Worm (Caenorhabditis elegans): ENCODE results near the gene K04A8.19.

ce11 chrV:6510622-6511021 is 43.6 kb downstream of the K04A8.19 start:
- no peak for TF ChIP-seq flt-1 (GFP tag; IDR thresholded peaks at IDR 0.05)
- TF ChIP-seq cog-1 (tag; optimal IDR thresholded peaks at IDR 0.05), result no peak
- no peak for TF ChIP-seq ztf-29 (GFP tag; IDR thresholded peaks at IDR 0.05)
- TF ChIP-seq T22C8.4 (GFP tag; IDR thresholded peaks at IDR 0.05), result no peak
- TF ChIP-seq klf-2 (GFP tag; conservative IDR thresholded peaks at IDR 0.05), result no peak

Measured in whole organism, midembryonic.